Fruit fly (Drosophila melanogaster): ENCODE results near the gene Tengl2.

The Tengl2 gene

DNA sequence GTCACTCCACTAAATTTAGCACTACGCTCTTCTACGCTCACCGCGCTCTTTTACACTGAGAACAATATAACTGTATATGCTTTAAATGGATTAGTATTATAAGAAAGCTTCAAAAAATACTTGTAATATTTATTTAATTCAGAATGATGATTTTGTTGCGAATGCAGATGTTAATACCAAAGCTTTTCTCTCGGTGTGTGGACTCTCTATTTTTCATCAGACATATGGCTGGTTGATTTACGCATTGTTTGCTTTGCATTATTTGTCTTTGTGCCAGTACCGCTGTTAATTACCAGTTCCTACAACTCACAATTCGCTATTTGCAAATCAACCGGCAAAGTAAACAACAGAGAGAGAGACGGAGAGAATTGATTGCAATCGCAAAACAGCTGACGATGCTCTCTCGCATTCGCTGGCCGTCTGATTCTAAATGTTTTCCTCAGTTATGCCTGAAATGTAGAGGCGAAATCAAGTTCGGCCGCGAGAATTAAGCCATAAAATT is 17.5 kb downstream of the Tengl2 start:
- peak; percentile 96 for TF ChIP-seq GATAd (GFP tag; optimal IDR thresholded peaks at IDR 0.05)
- TF ChIP-seq woc (GFP tag; optimal IDR thresholded peaks at IDR 0.05): peak; percentile 93
- no peak for TF ChIP-seq lola (GFP tag; optimal IDR thresholded peaks at IDR 0.05)
- peak; percentile 99 for TF ChIP-seq br (GFP tag; optimal IDR thresholded peaks at IDR 0.05)
- peak; percentile 99 for TF ChIP-seq rgr (GFP tag; optimal IDR thresholded peaks at IDR 0.05)
- peak; percentile 89 for TF ChIP-seq sv (GFP tag; optimal IDR thresholded peaks at IDR 0.05)
- TF ChIP-seq brk (GFP tag; optimal IDR thresholded peaks at IDR 0.05): peak; percentile 98
- peak; percentile 78 for TF ChIP-seq Dif (GFP tag; optimal IDR thresholded peaks at IDR 0.05; ENCODE audit: partially characterized antibody)
- TF ChIP-seq Myc (optimal IDR thresholded peaks at IDR 0.05): no peak
- peak; percentile 99 for TF ChIP-seq Hnf4 (GFP tag; optimal IDR thresholded peaks at IDR 0.05)
- TF ChIP-seq Mio (GFP tag; optimal IDR thresholded peaks at IDR 0.05): peak; percentile 86
- no peak for TF ChIP-seq N (GFP tag; optimal IDR thresholded peaks at IDR 0.05)
- peak; percentile 89 for TF ChIP-seq CG9705 (GFP tag; optimal IDR thresholded peaks at IDR 0.05)
- no peak for TF ChIP-seq CrebA (GFP tag; optimal IDR thresholded peaks at IDR 0.05; ENCODE audit: borderline replicate concordance)
- TF ChIP-seq Sp1 (GFP tag; optimal IDR thresholded peaks at IDR 0.05): peak; percentile 99
- TF ChIP-seq Hr78 (GFP tag; optimal IDR thresholded peaks at IDR 0.05): no peak
- no peak for TF ChIP-seq Abd-B (GFP tag; optimal IDR thresholded peaks at IDR 0.05)
- no peak for TF ChIP-seq pan (optimal IDR thresholded peaks at IDR 0.05)
- peak; percentile 97 for TF ChIP-seq HLH106 (tag; optimal IDR thresholded peaks at IDR 0.05)
- TF ChIP-seq Rel (GFP tag; optimal IDR thresholded peaks at IDR 0.05): peak; percentile 87
- TF ChIP-seq Rel (tag; optimal IDR thresholded peaks at IDR 0.05): peak; percentile 88
- TF ChIP-seq Hr83 (GFP tag; optimal IDR thresholded peaks at IDR 0.05; ENCODE audit: poor library complexity, severe bottlenecking): peak; percentile 100
- TF ChIP-seq dl (GFP tag; optimal IDR thresholded peaks at IDR 0.05; ENCODE audit: insufficient read depth in 1 of 2, partially characterized antibody in 2 of 2): peak; percentile 54 to 79
- peak; percentile 83 for TF ChIP-seq jim (GFP tag; optimal IDR thresholded peaks at IDR 0.05)
- TF ChIP-seq Jra (GFP tag; optimal IDR thresholded peaks at IDR 0.05): peak; percentile 98
- TF ChIP-seq foxo (GFP tag; optimal IDR thresholded peaks at IDR 0.05): peak; percentile 85 to 98
- peak; percentile 97 for TF ChIP-seq tai (GFP tag; optimal IDR thresholded peaks at IDR 0.05)
- TF ChIP-seq dmrt93B (GFP tag; optimal IDR thresholded peaks at IDR 0.05): peak; percentile 89
- TF ChIP-seq psq (GFP tag; optimal IDR thresholded peaks at IDR 0.05): peak; percentile 98
- TF ChIP-seq ey (GFP tag; optimal IDR thresholded peaks at IDR 0.05): peak; percentile 98
- TF ChIP-seq CG32264 (GFP tag; optimal IDR thresholded peaks at IDR 0.05): peak; percentile 95
- TF ChIP-seq h (GFP tag; optimal IDR thresholded peaks at IDR 0.05): peak; percentile 99
- TF ChIP-seq OdsH (GFP tag; optimal IDR thresholded peaks at IDR 0.05): peak; percentile 99
- no peak for TF ChIP-seq usp (GFP tag; optimal IDR thresholded peaks at IDR 0.05)
- peak; percentile 93 for TF ChIP-seq dsf (GFP tag; optimal IDR thresholded peaks at IDR 0.05; ENCODE audit: borderline replicate concordance)
- peak; percentile 96 for TF ChIP-seq sage (GFP tag; optimal IDR thresholded peaks at IDR 0.05)
- TF ChIP-seq Dfd (GFP tag; optimal IDR thresholded peaks at IDR 0.05): no peak
- TF ChIP-seq Vsx2 (GFP tag; optimal IDR thresholded peaks at IDR 0.05; ENCODE audit: partially characterized antibody): no peak
- peak; percentile 98 for TF ChIP-seq fru (GFP tag; optimal IDR thresholded peaks at IDR 0.05)

DNA sequence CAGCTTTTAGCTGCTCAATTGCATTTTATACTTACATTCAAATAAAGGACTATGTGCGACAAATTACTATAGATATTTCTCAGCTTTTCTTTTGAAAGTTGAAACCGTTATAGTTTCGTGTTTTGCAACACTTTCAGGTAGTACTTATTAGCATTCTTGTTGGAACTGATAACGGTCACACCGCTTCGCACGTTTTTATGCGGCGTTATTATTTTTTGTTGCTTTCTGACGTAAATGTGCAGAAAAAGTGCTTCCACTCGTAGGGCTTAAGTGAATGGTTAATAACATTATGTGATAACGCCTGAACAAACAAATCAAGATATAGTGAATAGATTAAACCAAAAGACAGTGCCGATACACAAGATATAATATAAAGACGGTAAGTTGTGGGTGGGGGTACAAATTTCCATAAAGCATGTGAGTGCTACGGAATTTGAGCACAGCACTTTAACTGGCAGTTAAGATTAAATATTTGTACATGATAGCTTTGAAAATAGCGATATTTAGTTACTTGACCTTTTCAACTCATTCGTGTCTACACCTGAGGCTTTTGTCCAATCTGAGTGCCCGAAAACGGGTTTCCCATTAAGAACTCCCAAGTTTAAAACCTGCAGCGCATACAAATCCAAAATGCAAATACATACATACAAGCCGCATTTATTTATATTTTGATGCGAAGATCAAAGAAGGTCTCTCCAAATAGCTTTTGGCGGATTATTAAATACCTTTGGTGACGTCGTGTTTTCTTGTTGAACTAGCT is 18.4 kb downstream of the Tengl2 start, which contains the start of gene papi:
Gene papi, plus strand, starts transcription at position 176 of the 760 bp plus-strand sequence.
- no peak for TF ChIP-seq sage (GFP tag; optimal IDR thresholded peaks at IDR 0.05)
- no peak for TF ChIP-seq Vsx2 (GFP tag; optimal IDR thresholded peaks at IDR 0.05; ENCODE audit: partially characterized antibody)
- TF ChIP-seq CrebA (GFP tag; optimal IDR thresholded peaks at IDR 0.05; ENCODE audit: borderline replicate concordance): no peak
- TF ChIP-seq dsf (GFP tag; optimal IDR thresholded peaks at IDR 0.05; ENCODE audit: borderline replicate concordance): no peak
- no peak for TF ChIP-seq GATAd (GFP tag; optimal IDR thresholded peaks at IDR 0.05)
- no peak for TF ChIP-seq pan (optimal IDR thresholded peaks at IDR 0.05)
- TF ChIP-seq rgr (GFP tag; optimal IDR thresholded peaks at IDR 0.05): peak; percentile 66
- TF ChIP-seq sv (GFP tag; optimal IDR thresholded peaks at IDR 0.05): no peak
- TF ChIP-seq Rel (GFP tag; optimal IDR thresholded peaks at IDR 0.05): no peak
- peak; percentile 68 for TF ChIP-seq Rel (tag; optimal IDR thresholded peaks at IDR 0.05)
- TF ChIP-seq Hr78 (GFP tag; optimal IDR thresholded peaks at IDR 0.05): no peak
- no peak for TF ChIP-seq Hnf4 (GFP tag; optimal IDR thresholded peaks at IDR 0.05)
- no peak for TF ChIP-seq h (GFP tag; optimal IDR thresholded peaks at IDR 0.05)

Data from whole organism, wandering third instar larva.